Worm (Caenorhabditis elegans) whole organism, mixed stage, embryonic: ENCODE measurements around the gene sun-1.

Experiments
- M03D4.4 ChIP-seq: sonication (generic microtip); optimal IDR thresholded peaks from 2 replicates; lab custom pipeline; 2017; ENCODE audit warnings: mild to moderate bottlenecking, missing genetic modification characterization, missing compliant biosample characterization
- bed-3 ChIP-seq: fragments of 200-800 bp; sonication (Bioruptor generic); optimal IDR thresholded peaks from 3 replicates; lab custom pipeline; 2018; ENCODE audit warnings: mild to moderate bottlenecking, missing genetic modification characterization, moderate library complexity, missing compliant biosample characterization
- blmp-1 ChIP-seq: fragments of 150-350 bp; optimal IDR thresholded peaks from 2 replicates; lab custom pipeline; 2014; ENCODE audit warnings: missing biosample characterization, missing genetic modification characterization
- ceh-39 ChIP-seq: fragments of 150-350 bp; optimal IDR thresholded peaks from 2 replicates; lab custom pipeline; 2014; ENCODE audit warnings: missing biosample characterization, missing genetic modification characterization
- ceh-83 ChIP-seq: fragments of 200-800 bp; sonication (Bioruptor generic); optimal IDR thresholded peaks from 2 replicates; lab custom pipeline; 2018; ENCODE audit warnings: mild to moderate bottlenecking, missing genetic modification characterization, missing compliant biosample characterization
- ces-1 ChIP-seq: fragments of 150-350 bp; optimal IDR thresholded peaks from 2 replicates; lab custom pipeline; 2014; ENCODE audit warnings: missing biosample characterization, missing genetic modification reagents, missing genetic modification characterization
- drap-1 ChIP-seq: fragments of 200-800 bp; sonication (Bioruptor generic); optimal IDR thresholded peaks from 3 replicates; lab custom pipeline; 2018; ENCODE audit warnings: mild to moderate bottlenecking, missing genetic modification characterization, missing compliant biosample characterization
- elt-3 ChIP-seq: fragments of 150-350 bp; optimal IDR thresholded peaks from 2 replicates; lab custom pipeline; 2014; ENCODE audit warnings: missing biosample characterization, missing genetic modification characterization
- flh-1 ChIP-seq: fragments of 200-800 bp; sonication (Bioruptor generic); optimal IDR thresholded peaks from 2 replicates; lab custom pipeline; 2018; ENCODE audit warnings: mild to moderate bottlenecking, missing genetic modification characterization, moderate library complexity, missing compliant biosample characterization
- ham-2 ChIP-seq: fragments of 200-800 bp; sonication (Bioruptor generic); optimal IDR thresholded peaks from 2 replicates; lab custom pipeline; 2018; ENCODE audit warnings: mild to moderate bottlenecking, missing genetic modification characterization, missing compliant biosample characterization
- hlh-1 ChIP-seq: fragments of 150-350 bp; optimal IDR thresholded peaks from 2 replicates; lab custom pipeline; 2014; ENCODE audit warnings: missing biosample characterization, missing genetic modification reagents, missing genetic modification characterization
- lin-13 ChIP-seq: fragments of 150-350 bp; optimal IDR thresholded peaks from 2 replicates; lab custom pipeline; 2014; ENCODE audit warnings: missing biosample characterization, missing genetic modification characterization
- lin-32 ChIP-seq: fragments of 200-800 bp; sonication (Bioruptor generic); optimal IDR thresholded peaks from 2 replicates; lab custom pipeline; 2018; ENCODE audit warnings: mild to moderate bottlenecking, missing genetic modification characterization, missing compliant biosample characterization
- lsy-2 ChIP-seq: fragments of 150-350 bp; optimal IDR thresholded peaks from 2 replicates; lab custom pipeline; 2014; ENCODE audit warnings: missing biosample characterization, missing genetic modification characterization
- mab-5 ChIP-seq: fragments of 150-350 bp; optimal IDR thresholded peaks from 2 replicates; lab custom pipeline; 2014; ENCODE audit warnings: missing biosample characterization, missing genetic modification characterization
- mep-1 ChIP-seq: fragments of 150-350 bp; optimal IDR thresholded peaks from 2 replicates; lab custom pipeline; 2017; ENCODE audit warnings: missing biosample characterization, missing genetic modification reagents, missing genetic modification characterization, inconsistent platforms
- mls-2 ChIP-seq: sonication (generic microtip); optimal IDR thresholded peaks from 2 replicates; lab custom pipeline; 2016; ENCODE audit warnings: mild to moderate bottlenecking, missing genetic modification characterization, moderate library complexity, missing compliant biosample characterization
- nhr-12 ChIP-seq: fragments of 150-350 bp; optimal IDR thresholded peaks from 2 replicates; lab custom pipeline; 2014; ENCODE audit warnings: missing biosample characterization, missing genetic modification characterization
- nhr-2 ChIP-seq: fragments of 150-350 bp; optimal IDR thresholded peaks from 2 replicates; lab custom pipeline; 2014; ENCODE audit warnings: missing biosample characterization, missing genetic modification characterization
- nhr-237 ChIP-seq: fragments of 150-350 bp; optimal IDR thresholded peaks from 2 replicates; lab custom pipeline; 2014; ENCODE audit warnings: missing biosample characterization, missing genetic modification characterization
- nhr-28 ChIP-seq: fragments of 150-350 bp; optimal IDR thresholded peaks from 2 replicates; lab custom pipeline; 2014; ENCODE audit warnings: missing biosample characterization, missing genetic modification characterization
- nhr-76 ChIP-seq: sonication (generic microtip); optimal IDR thresholded peaks from 2 replicates; lab custom pipeline; 2017; ENCODE audit warnings: missing biosample characterization, missing genetic modification characterization
- pha-4 ChIP-seq: fragments of 150-350 bp; optimal IDR thresholded peaks from 2 replicates; lab custom pipeline; 2018; ENCODE audit warnings: missing biosample characterization, missing genetic modification reagents, missing genetic modification characterization
- sem-2 ChIP-seq: fragments of 200-800 bp; sonication (Bioruptor generic); optimal IDR thresholded peaks from 2 replicates; lab custom pipeline; 2018; ENCODE audit warnings: mild to moderate bottlenecking, missing genetic modification characterization, missing compliant biosample characterization
- snpc-4 ChIP-seq: fragments of 150-350 bp; optimal IDR thresholded peaks from 2 replicates; lab custom pipeline; 2014; ENCODE audit warnings: missing biosample characterization, missing genetic modification characterization
- sptf-1 ChIP-seq: sonication (generic microtip); optimal IDR thresholded peaks from 2 replicates; lab custom pipeline; 2017; ENCODE audit warnings: mild to moderate bottlenecking, missing genetic modification characterization, moderate library complexity, missing compliant biosample characterization
- unc-120 ChIP-seq: sonication (generic microtip); optimal IDR thresholded peaks from 2 replicates; lab custom pipeline; 2017; ENCODE audit warnings: missing genetic modification characterization, missing compliant biosample characterization; ENCODE audit not compliant: poor library complexity, severe bottlenecking
- unc-39 ChIP-seq: fragments of 150-350 bp; optimal IDR thresholded peaks from 2 replicates; lab custom pipeline; 2014; ENCODE audit warnings: missing biosample characterization, missing genetic modification characterization
- unc-62 ChIP-seq: fragments of 150-350 bp; optimal IDR thresholded peaks from 2 replicates; lab custom pipeline; 2014; ENCODE audit warnings: missing biosample characterization, missing genetic modification reagents, missing genetic modification characterization
- ztf-11 ChIP-seq: fragments of 150-350 bp; optimal IDR thresholded peaks from 2 replicates; lab custom pipeline; 2014; ENCODE audit warnings: missing biosample characterization, missing genetic modification characterization

sun-1 gene

ce11 chrV:13197823-13198222 lies 4.5 kb upstream of the sun-1 start, which contains the start of gene F57B1.9:
TSS of gene F57B1.9 (minus strand) at chrV:13197923.
- no peak for TF ChIP-seq blmp-1

ce11 chrV:13195548-13195947 lies 2.2 kb upstream of the sun-1 start, which contains the start of gene F57B1.1:
TSS of gene F57B1.1 (minus strand) at chrV:13195648.
- TF ChIP-seq ceh-39 (tag; lab: Kevin White, UChicago) (no peak), mls-2 (no peak), pha-4 (tag; lab: Kevin White, UChicago) (no peak), flh-1 (GFP tag; lab: Kevin White, UChicago) (no peak), lin-32 (GFP tag; lab: Kevin White, UChicago) (no peak), ces-1 (no peak), mab-5 (tag; lab: Kevin White, UChicago) (no peak), lin-13 (tag; lab: Kevin White, UChicago) (no peak), bed-3 (GFP tag; lab: Kevin White, UChicago) (no peak), mep-1 (tag; lab: Kevin White, UChicago) (no peak), nhr-12 (no peak), nhr-76 (no peak), nhr-28 (tag; lab: Kevin White, UChicago) (no peak), unc-62 (no peak), nhr-237 (tag; lab: Kevin White, UChicago) (no peak), unc-120 (tag; lab: Kevin White, UChicago) (no peak), ztf-11 (tag; lab: Kevin White, UChicago) (no peak), unc-39 (no peak)

- TF ChIP-seq M03D4.4 (tag; lab: Kevin White, UChicago) = no peak
- no peak for TF ChIP-seq nhr-237 (tag; lab: Kevin White, UChicago)
- TF ChIP-seq, all 35 proteins: peak for 0
Observed at ce11 chrV:13185384-13185783, 8.0 kb downstream of the sun-1 start, which contains the start of gene sri-6. TSS of gene sri-6 (plus strand) at chrV:13185684.

ce11 chrV:13184137-13184536 lies 9.2 kb downstream of the sun-1 start, which contains the start of gene T09E8.4:
TSS of gene T09E8.4 (minus strand) at chrV:13184237.
- TF ChIP-seq unc-120 (tag; lab: Kevin White, UChicago) (no peak), nhr-237 (tag; lab: Kevin White, UChicago) (no peak), elt-3 (tag; lab: Kevin White, UChicago) (no peak), sem-2 (GFP tag; lab: Kevin White, UChicago) (no peak), bed-3 (GFP tag; lab: Kevin White, UChicago) (no peak), ceh-39 (tag; lab: Kevin White, UChicago) (no peak), ham-2 (GFP tag; lab: Kevin White, UChicago) (no peak), unc-39 (no peak), lsy-2 (tag; lab: Kevin White, UChicago) (no peak), nhr-2 (tag; lab: Kevin White, UChicago) (no peak), M03D4.4 (tag; lab: Kevin White, UChicago) (no peak), mep-1 (tag; lab: Kevin White, UChicago) (no peak), hlh-1 (no peak), sptf-1 (tag; lab: Kevin White, UChicago) (no peak)

ce11 chrV:13181450-13181849 lies 11.9 kb downstream of the sun-1 start:
- TF ChIP-seq nhr-76 (no peak), snpc-4 (tag; lab: Kevin White, UChicago) (no peak), unc-39 (no peak), nhr-12 (no peak), nhr-28 (tag; lab: Kevin White, UChicago) (no peak), ztf-11 (tag; lab: Kevin White, UChicago) (no peak), ceh-83 (no peak), ceh-39 (tag; lab: Kevin White, UChicago) (no peak), lin-32 (GFP tag; lab: Kevin White, UChicago) (no peak), elt-3 (tag; lab: Kevin White, UChicago) (no peak), lin-13 (tag; lab: Kevin White, UChicago) (no peak), lsy-2 (tag; lab: Kevin White, UChicago) (no peak), drap-1 (GFP tag; lab: Kevin White, UChicago) (no peak), mls-2 (no peak), nhr-237 (tag; lab: Kevin White, UChicago) (no peak), mep-1 (tag; lab: Kevin White, UChicago) (no peak), ham-2 (GFP tag; lab: Kevin White, UChicago) (no peak), ces-1 (no peak)
